Worm (Caenorhabditis elegans) whole organism, early embryonic: ENCODE measurements around the gene C44B7.7.

Experiments
- aly-1 ChIP-seq: sonication (generic microtip); optimal IDR thresholded peaks from 2 replicates; lab custom pipeline; 2016; ENCODE audit warnings: missing genetic modification characterization, missing compliant biosample characterization
- ama-1 ChIP-seq: fragments of 150-350 bp; optimal IDR thresholded peaks from 2 replicates; lab custom pipeline; 2014
- ceh-13 ChIP-seq: fragments of 200-800 bp; sonication (Bioruptor generic); optimal IDR thresholded peaks from 2 replicates; lab custom pipeline; 2018; ENCODE audit warnings: mild to moderate bottlenecking, missing genetic modification characterization, missing compliant biosample characterization
- ceh-36 ChIP-seq: sonication (generic microtip); optimal IDR thresholded peaks from 2 replicates; lab custom pipeline; 2016; ENCODE audit warnings: missing genetic modification characterization, inconsistent platforms, missing compliant biosample characterization
- ets-7 ChIP-seq: sonication (generic microtip); optimal IDR thresholded peaks from 2 replicates; lab custom pipeline; 2016; ENCODE audit warnings: missing genotype, missing genetic modification characterization, missing compliant biosample characterization
- flt-1 ChIP-seq: fragments of 200-800 bp; sonication (Bioruptor generic); IDR thresholded peaks from 2 replicates; pipeline ENCODE4 v1.3.6; 2022; ENCODE audit warnings: missing genetic modification characterization, missing compliant biosample characterization
- hmg-4 ChIP-seq: fragments of 200-800 bp; sonication (Bioruptor generic); optimal IDR thresholded peaks from 2 replicates; lab custom pipeline; 2018; ENCODE audit warnings: mild to moderate bottlenecking, missing genetic modification characterization, missing compliant biosample characterization
- hnd-1 ChIP-seq: sonication (generic microtip); optimal IDR thresholded peaks from 2 replicates; lab custom pipeline; 2016; ENCODE audit warnings: missing genetic modification characterization, missing compliant biosample characterization
- pes-1 ChIP-seq: fragments of 200-800 bp; sonication (Bioruptor generic); IDR thresholded peaks from 2 replicates; pipeline ENCODE4 v1.3.6; 2022; ENCODE audit warnings: missing genetic modification reagents, missing genetic modification characterization, missing compliant biosample characterization
- scrt-1 ChIP-seq: fragments of 200-800 bp; sonication (Bioruptor generic); IDR thresholded peaks from 2 replicates; pipeline ENCODE4 v1.3.6; 2022; ENCODE audit warnings: missing genetic modification characterization, missing compliant biosample characterization
- tbx-37 ChIP-seq: fragments of 200-800 bp; sonication (Bioruptor generic); conservative IDR thresholded peaks from 2 replicates; pipeline ENCODE4 v1.3.6; 2022; ENCODE audit warnings: missing genetic modification reagents, missing genetic modification characterization, missing compliant biosample characterization

- TF ChIP-seq ceh-13 (GFP tag; lab: Kevin White, UChicago): no peak
- no peak for TF ChIP-seq flt-1 (GFP tag; lab: Robert Waterston, UW)
- no peak for TF ChIP-seq pes-1
- TF ChIP-seq aly-1 (tag; lab: Kevin White, UChicago): no peak
- no peak for TF ChIP-seq hnd-1 (tag; lab: Kevin White, UChicago)
- no peak for TF ChIP-seq hmg-4 (GFP tag; lab: Kevin White, UChicago)
- TF ChIP-seq ama-1 (lab: Kevin White, UChicago): no peak
- no peak for TF ChIP-seq tbx-37 (GFP tag; lab: Robert Waterston, UW)
- TF ChIP-seq ceh-36 (tag; lab: Kevin White, UChicago): no peak
- TF ChIP-seq ets-7 (tag; lab: Kevin White, UChicago): no peak
- no peak for TF ChIP-seq scrt-1
These were observed at the start of gene C44B7.7 for ce11 chrII:6880067-6880466.
